Worm (Caenorhabditis elegans) whole organism, midembryonic: ENCODE results near the gene math-22.
"Not testable (repeated sequence)": the region's sequence is repeated elsewhere in the genome, so short reads cannot be mapped to it uniquely, and the experiment has no call there.

Experiments
- T22C8.4 ChIP-seq: fragments of 200-800 bp; sonication (Bioruptor generic); IDR thresholded peaks from 2 replicates; pipeline ENCODE4 v1.3.6; 2022; ENCODE audit warnings: missing genetic modification characterization, missing compliant biosample characterization
- cog-1 ChIP-seq: sonication (generic microtip); optimal IDR thresholded peaks from 2 replicates; lab custom pipeline; 2016; ENCODE audit warnings: missing genetic modification characterization, missing compliant biosample characterization
- flt-1 ChIP-seq: fragments of 200-800 bp; sonication (Bioruptor generic); IDR thresholded peaks from 2 replicates; pipeline ENCODE4 v1.3.6; 2022; ENCODE audit warnings: missing genetic modification characterization, missing compliant biosample characterization
- klf-2 ChIP-seq: fragments of 200-800 bp; sonication (Bioruptor generic); conservative IDR thresholded peaks from 2 replicates; pipeline ENCODE4 v1.3.6; 2022; ENCODE audit warnings: missing genetic modification reagents, missing genetic modification characterization, missing compliant biosample characterization
- med-1 ChIP-seq: sonication (generic microtip); optimal IDR thresholded peaks from 2 replicates; lab custom pipeline; 2017; ENCODE audit warnings: missing genetic modification characterization, mild to moderate bottlenecking, missing compliant biosample characterization, antibody characterized with exemption, missing genetic modification reagents; ENCODE audit not compliant: insufficient read depth
- ref-1 ChIP-seq: fragments of 200-800 bp; sonication (Bioruptor generic); conservative IDR thresholded peaks from 2 replicates; pipeline ENCODE4 v1.3.6; 2022; ENCODE audit warnings: missing genetic modification reagents, missing genetic modification characterization, missing compliant biosample characterization
- tab-1 ChIP-seq: fragments of 200-800 bp; sonication (Bioruptor generic); IDR thresholded peaks from 2 replicates; pipeline ENCODE4 v1.3.6; 2022; ENCODE audit warnings: missing genetic modification characterization, missing compliant biosample characterization
- ztf-23 ChIP-seq: fragments of 200-800 bp; sonication (Bioruptor generic); IDR thresholded peaks from 2 replicates; pipeline ENCODE4 v1.3.6; 2022; ENCODE audit warnings: missing genetic modification reagents, missing genetic modification characterization, missing compliant biosample characterization
- ztf-29 ChIP-seq: fragments of 200-800 bp; sonication (Bioruptor generic); IDR thresholded peaks from 2 replicates; pipeline ENCODE4 v1.3.6; 2022; ENCODE audit warnings: missing genetic modification reagents, missing genetic modification characterization, missing compliant biosample characterization

Gene math-22

DNA sequence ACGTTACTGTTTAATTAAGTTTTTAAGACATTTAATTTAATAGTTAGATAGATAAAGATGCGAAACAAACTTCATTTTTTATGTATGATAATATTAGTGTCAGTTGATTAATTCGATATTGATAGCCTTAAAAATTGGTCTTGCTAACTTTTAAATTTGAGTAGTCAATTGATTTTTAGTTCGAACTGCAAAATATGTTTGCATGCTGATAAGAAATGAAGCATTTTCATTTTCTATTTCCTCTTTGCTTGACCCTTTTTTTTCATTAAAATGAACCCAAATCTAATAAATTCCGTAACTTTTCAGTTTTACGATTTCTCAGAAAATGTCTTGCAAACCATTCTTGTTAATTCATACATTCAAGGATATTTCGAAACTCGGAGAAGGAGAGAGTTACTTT lies at the start of gene math-22:
TSS of gene math-22 (plus strand) at position 301 of the 400 bp plus-strand sequence.
- no peak for TF ChIP-seq ztf-29
- TF ChIP-seq cog-1, result no peak
- TF ChIP-seq ref-1 (GFP tag; lab: Robert Waterston, UW), result no peak
- TF ChIP-seq ztf-23 (GFP tag; lab: Robert Waterston, UW), result no peak
- no peak for TF ChIP-seq med-1
- TF ChIP-seq flt-1 (GFP tag; lab: Robert Waterston, UW), result no peak
- no peak for TF ChIP-seq tab-1 (GFP tag; lab: Robert Waterston, UW)
- TF ChIP-seq klf-2 (GFP tag; lab: Robert Waterston, UW), result no peak
- TF ChIP-seq T22C8.4 (GFP tag; lab: Robert Waterston, UW), result no peak

ce11 chrII:1861285-1861793 lies 43.9 kb upstream of the math-22 start, which contains the start of gene C16C4.18:
TSS of gene C16C4.18 (minus strand) at chrII:1861335.
- TF ChIP-seq ref-1, flt-1, klf-2 (GFP tag; lab: Robert Waterston, UW): not testable (repeated sequence)

- not testable (repeated sequence) for TF ChIP-seq klf-2 (GFP tag; lab: Robert Waterston, UW); cog-1; ref-1 (GFP tag; lab: Robert Waterston, UW)
Observed at ce11 chrII:1862334-1862733, 42.9 kb upstream of the math-22 start, which contains the start of gene fbxb-98. TSS of gene fbxb-98 (plus strand) at chrII:1862634.

- TF ChIP-seq klf-2 (GFP tag; lab: Robert Waterston, UW), result no peak
- TF ChIP-seq T22C8.4 (GFP tag; lab: Robert Waterston, UW), result no peak
- TF ChIP-seq cog-1, result no peak
- no peak for TF ChIP-seq med-1
- TF ChIP-seq ztf-23 (GFP tag; lab: Robert Waterston, UW), result no peak
- no peak for TF ChIP-seq ref-1 (GFP tag; lab: Robert Waterston, UW)
- no peak for TF ChIP-seq flt-1 (GFP tag; lab: Robert Waterston, UW)
- no peak for TF ChIP-seq tab-1 (GFP tag; lab: Robert Waterston, UW)
- no peak for TF ChIP-seq ztf-29
Observed at ce11 chrII:1864278-1864677, 40.9 kb upstream of the math-22 start, which contains the start of gene C16C4.17. TSS of gene C16C4.17 (plus strand) at chrII:1864578.

DNA sequence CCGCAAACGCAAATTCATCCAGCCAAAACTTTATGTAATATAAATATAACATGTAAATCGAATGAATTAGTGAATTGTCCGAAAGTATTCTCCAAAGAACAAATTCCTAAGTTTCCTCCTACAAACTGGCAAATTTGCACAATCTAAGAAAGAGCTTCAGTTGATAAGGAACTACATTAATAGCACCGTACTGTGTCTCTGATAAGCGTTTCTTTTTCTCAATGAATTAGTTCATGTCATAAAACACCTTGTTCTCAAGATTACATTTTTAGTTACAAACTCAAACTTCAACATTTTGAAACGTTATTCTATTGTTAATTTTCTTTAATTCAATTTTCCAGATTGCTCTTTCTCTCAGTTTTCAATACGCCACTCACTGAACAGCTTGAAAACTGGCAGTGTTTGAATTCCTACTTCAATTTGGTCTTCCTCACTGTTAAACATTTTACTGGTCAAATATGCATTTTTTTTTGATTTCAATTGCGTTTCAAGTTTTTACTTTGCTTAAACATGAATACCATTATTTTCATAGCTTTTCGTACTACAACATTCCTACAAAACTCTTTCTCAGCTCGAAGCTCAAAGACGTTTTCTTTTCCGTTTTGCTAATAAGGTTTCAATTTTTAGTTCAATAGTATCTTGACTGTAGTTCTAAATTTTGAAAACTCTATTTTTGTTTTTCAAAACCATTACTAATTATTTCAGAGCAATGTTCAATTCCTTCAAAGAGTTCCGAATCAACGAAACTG lies 39.3 kb upstream of the math-22 start, which contains the start of gene math-15:
TSS of gene math-15 (plus strand) at position 699 of the 749 bp plus-strand sequence.
- TF ChIP-seq ztf-23 (GFP tag; lab: Robert Waterston, UW), result no peak
- TF ChIP-seq ref-1 (GFP tag; lab: Robert Waterston, UW), result no peak
- TF ChIP-seq ztf-29, result no peak
- TF ChIP-seq tab-1 (GFP tag; lab: Robert Waterston, UW), result no peak
- no peak for TF ChIP-seq klf-2 (GFP tag; lab: Robert Waterston, UW)
- TF ChIP-seq T22C8.4 (GFP tag; lab: Robert Waterston, UW), result no peak
- TF ChIP-seq flt-1 (GFP tag; lab: Robert Waterston, UW), result no peak
- TF ChIP-seq med-1, result no peak
- TF ChIP-seq cog-1, result no peak

- TF ChIP-seq cog-1 (no peak), klf-2 (GFP tag; lab: Robert Waterston, UW) (no peak), T22C8.4 (GFP tag; lab: Robert Waterston, UW) (no peak), ref-1 (GFP tag; lab: Robert Waterston, UW) (no peak), flt-1 (GFP tag; lab: Robert Waterston, UW) (no peak), med-1 (no peak)
Observed at ce11 chrII:1869120-1869519, 36.1 kb upstream of the math-22 start, which contains the start of gene math-14. TSS of gene math-14 (plus strand) at chrII:1869420.

- no peak for TF ChIP-seq med-1
- no peak for TF ChIP-seq ref-1 (GFP tag; lab: Robert Waterston, UW)
- TF ChIP-seq ztf-23 (GFP tag; lab: Robert Waterston, UW), result no peak
- no peak for TF ChIP-seq tab-1 (GFP tag; lab: Robert Waterston, UW)
- TF ChIP-seq cog-1, result no peak
- TF ChIP-seq ztf-29, result no peak
- no peak for TF ChIP-seq flt-1 (GFP tag; lab: Robert Waterston, UW)
- TF ChIP-seq klf-2 (GFP tag; lab: Robert Waterston, UW), result no peak
- TF ChIP-seq T22C8.4 (GFP tag; lab: Robert Waterston, UW), result no peak
Observed at ce11 chrII:1870875-1871592, 34.2 kb upstream of the math-22 start, which contains the start of gene math-10. TSS of gene math-10 (plus strand) at chrII:1871542.

DNA sequence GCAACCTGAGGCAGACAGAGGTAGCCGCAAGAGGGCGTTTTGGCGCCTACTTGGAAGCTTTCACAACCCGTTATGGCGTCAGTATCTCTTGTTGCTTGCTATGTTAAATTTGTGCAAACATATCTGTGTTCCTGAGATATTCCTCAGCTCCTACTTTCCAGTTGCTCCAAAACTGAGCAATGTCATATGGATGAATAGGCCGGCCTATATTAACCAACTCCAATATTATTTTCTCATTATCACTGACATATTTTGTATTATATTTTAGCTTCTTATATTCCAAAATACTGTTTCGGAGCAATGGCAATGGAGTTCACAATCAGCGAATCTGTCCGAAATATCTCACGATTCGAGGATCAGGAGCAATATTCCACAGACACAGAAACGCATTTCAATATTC lies 29.5 kb upstream of the math-22 start, which contains the start of gene math-13:
TSS of gene math-13 (plus strand) at position 301 of the 400 bp plus-strand sequence.
- no peak for TF ChIP-seq ztf-29
- TF ChIP-seq ref-1 (GFP tag; lab: Robert Waterston, UW), result no peak
- no peak for TF ChIP-seq flt-1 (GFP tag; lab: Robert Waterston, UW)

DNA sequence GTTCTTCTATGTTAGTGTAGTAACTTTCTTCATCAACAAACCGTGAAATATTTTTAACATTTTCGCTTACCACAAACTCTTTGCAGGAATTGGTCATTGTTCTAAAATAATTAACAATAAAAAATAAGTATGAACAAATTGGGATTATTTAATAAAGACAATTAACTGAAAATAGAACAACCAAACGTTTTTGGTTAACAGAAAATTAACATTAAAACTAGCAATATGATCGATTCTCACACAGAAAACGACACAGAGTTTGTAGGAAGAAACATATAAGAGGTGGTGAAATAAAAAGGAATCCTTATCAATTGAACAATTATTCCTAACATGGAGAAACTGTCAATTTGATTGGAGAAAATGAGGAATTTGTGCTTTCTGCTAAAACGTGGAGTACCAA lies 26.5 kb upstream of the math-22 start, which contains the start of gene math-16:
TSS of gene math-16 (minus strand) at position 101 of the 400 bp plus-strand sequence.
- no peak for TF ChIP-seq ztf-29
- TF ChIP-seq ztf-23 (GFP tag; lab: Robert Waterston, UW), result no peak
- no peak for TF ChIP-seq T22C8.4 (GFP tag; lab: Robert Waterston, UW)
- no peak for TF ChIP-seq cog-1
- no peak for TF ChIP-seq med-1
- no peak for TF ChIP-seq tab-1 (GFP tag; lab: Robert Waterston, UW)
- no peak for TF ChIP-seq flt-1 (GFP tag; lab: Robert Waterston, UW)
- TF ChIP-seq klf-2 (GFP tag; lab: Robert Waterston, UW), result no peak
- no peak for TF ChIP-seq ref-1 (GFP tag; lab: Robert Waterston, UW)
